Worm (Caenorhabditis elegans) whole organism, young adult: Measurements from ENCODE around the gene Y39B6A.34.
A peak's percentile ranks its signal among the peaks of the same experiment; 100 is the strongest.

Experiments
- B0019.2 ChIP-seq: fragments of 200-800 bp; sonication (Bioruptor generic); conservative IDR thresholded peaks from 2 replicates; pipeline ENCODE4 v1.3.6; 2022; ENCODE audit warnings: missing genetic modification reagents, missing genetic modification characterization, missing compliant biosample characterization
- B0336.3 ChIP-seq: fragments of 200-800 bp; sonication (Bioruptor generic); IDR thresholded peaks from 2 replicates; pipeline ENCODE4 v1.3.6; 2022; ENCODE audit warnings: missing genetic modification characterization, missing compliant biosample characterization
- C06A6.2 ChIP-seq: fragments of 200-800 bp; sonication (Bioruptor generic); conservative IDR thresholded peaks from 2 replicates; pipeline ENCODE4 v1.3.6; 2022; ENCODE audit warnings: missing genetic modification characterization, missing compliant biosample characterization
- D2030.7 ChIP-seq: fragments of 200-800 bp; sonication (Bioruptor generic); IDR thresholded peaks from 2 replicates; pipeline ENCODE4 v1.3.6; 2022; ENCODE audit warnings: missing genetic modification reagents, missing genetic modification characterization, missing compliant biosample characterization
- F22D6.2 ChIP-seq: sonication (generic microtip); optimal IDR thresholded peaks from 2 replicates; lab custom pipeline; 2016; ENCODE audit warnings: mild to moderate bottlenecking, missing genetic modification characterization, missing compliant biosample characterization
- F23B12.7 ChIP-seq: sonication (generic microtip); optimal IDR thresholded peaks from 2 replicates; lab custom pipeline; 2017; ENCODE audit warnings: missing genetic modification characterization, mild to moderate bottlenecking, missing compliant biosample characterization, antibody characterized with exemption, moderate library complexity; ENCODE audit not compliant: insufficient read depth
- F49E8.2 ChIP-seq: sonication (generic microtip); optimal IDR thresholded peaks from 3 replicates; lab custom pipeline; 2017; ENCODE audit warnings: missing genetic modification characterization, mild to moderate bottlenecking, missing compliant biosample characterization, antibody characterized with exemption, moderate library complexity; ENCODE audit not compliant: insufficient read depth
- F52B5.7 ChIP-seq: sonication (generic microtip); optimal IDR thresholded peaks from 2 replicates; lab custom pipeline; 2016; ENCODE audit warnings: mild to moderate bottlenecking, missing genetic modification characterization, missing compliant biosample characterization
- F55B11.4 ChIP-seq: sonication (generic microtip); optimal IDR thresholded peaks from 2 replicates; lab custom pipeline; 2016; ENCODE audit warnings: missing compliant biosample characterization, missing genetic modification characterization, borderline replicate concordance; ENCODE audit not compliant: insufficient read depth
- F57C9.4 ChIP-seq: sonication (generic microtip); optimal IDR thresholded peaks from 2 replicates; lab custom pipeline; 2017; ENCODE audit warnings: mild to moderate bottlenecking, missing genetic modification characterization, missing compliant biosample characterization
- K11D2.4 ChIP-seq: fragments of 200-800 bp; sonication (Bioruptor generic); IDR thresholded peaks from 2 replicates; pipeline ENCODE4 v1.3.6; 2022; ENCODE audit warnings: missing genetic modification reagents, missing genetic modification characterization, missing compliant biosample characterization
- T07F8.4 ChIP-seq: sonication (generic microtip); optimal IDR thresholded peaks from 2 replicates; lab custom pipeline; 2016; ENCODE audit warnings: mild to moderate bottlenecking, missing genetic modification characterization, moderate library complexity, missing compliant biosample characterization
- Y56A3A.18 ChIP-seq: fragments of 200-800 bp; sonication (Bioruptor generic); IDR thresholded peaks from 2 replicates; pipeline ENCODE4 v1.3.6; 2022; ENCODE audit warnings: missing genetic modification reagents, missing genetic modification characterization, missing compliant biosample characterization
- ZK185.1 ChIP-seq: sonication (generic microtip); optimal IDR thresholded peaks from 2 replicates; lab custom pipeline; 2016; ENCODE audit warnings: mild to moderate bottlenecking, missing genetic modification characterization, missing compliant biosample characterization; ENCODE audit not compliant: poor library complexity, severe bottlenecking
- ama-1 ChIP-seq, 3 experiments: fragments of 150-350 bp in 1 of 3; sonication (generic microtip) in 2 of 3; optimal IDR thresholded peaks; 2 replicates each; lab custom pipeline; 2014 to 2018; ENCODE audit warnings: missing biosample characterization in 2 of 3, missing genetic modification characterization in 2 of 3, missing genetic modification reagents in 2 of 3
- aptf-3 ChIP-seq: fragments of 200-800 bp; sonication (Bioruptor generic); IDR thresholded peaks from 2 replicates; pipeline ENCODE4 v1.3.6; 2022; ENCODE audit warnings: missing genetic modification characterization, missing compliant biosample characterization
- athp-1 ChIP-seq: sonication (generic microtip); optimal IDR thresholded peaks from 2 replicates; lab custom pipeline; 2017; ENCODE audit warnings: mild to moderate bottlenecking, missing genetic modification characterization, missing compliant biosample characterization
- attf-3 ChIP-seq: fragments of 200-800 bp; sonication (Bioruptor generic); conservative IDR thresholded peaks from 2 replicates; pipeline ENCODE4 v1.3.6; 2022; ENCODE audit warnings: missing genetic modification reagents, missing genetic modification characterization, missing compliant biosample characterization
- attf-5 ChIP-seq: fragments of 200-800 bp; sonication (Bioruptor generic); optimal IDR thresholded peaks from 2 replicates; lab custom pipeline; 2018; ENCODE audit warnings: mild to moderate bottlenecking, missing genetic modification characterization, missing compliant biosample characterization
- bed-1 ChIP-seq: fragments of 200-800 bp; sonication (Bioruptor generic); IDR thresholded peaks from 2 replicates; pipeline ENCODE4 v1.3.6; 2022; ENCODE audit warnings: missing genetic modification reagents, missing genetic modification characterization, missing compliant biosample characterization
- bed-2 ChIP-seq: fragments of 200-800 bp; sonication (Bioruptor generic); IDR thresholded peaks from 2 replicates; pipeline ENCODE4 v1.3.6; 2022; ENCODE audit warnings: missing genetic modification reagents, missing genetic modification characterization, missing compliant biosample characterization
- ceh-91 ChIP-seq: fragments of 200-800 bp; sonication (Bioruptor generic); IDR thresholded peaks from 2 replicates; pipeline ENCODE4 v1.3.6; 2022; ENCODE audit warnings: missing genetic modification reagents, missing genetic modification characterization, missing compliant biosample characterization
- die-1 ChIP-seq: sonication (generic microtip); optimal IDR thresholded peaks from 2 replicates; lab custom pipeline; 2016; ENCODE audit warnings: missing genotype, mild to moderate bottlenecking, missing genetic modification characterization, missing compliant biosample characterization
- efl-1 ChIP-seq: fragments of 150-350 bp; optimal IDR thresholded peaks from 2 replicates; lab custom pipeline; 2014; ENCODE audit warnings: missing biosample characterization, missing genetic modification reagents, missing genetic modification characterization
- egl-18 ChIP-seq: fragments of 200-800 bp; sonication (Bioruptor generic); IDR thresholded peaks from 2 replicates; pipeline ENCODE4 v1.3.6; 2022; ENCODE audit warnings: missing genetic modification reagents, missing genetic modification characterization, missing compliant biosample characterization
- egrh-3 ChIP-seq: fragments of 200-800 bp; sonication (Bioruptor generic); IDR thresholded peaks from 2 replicates; pipeline ENCODE4 v1.3.6; 2022; ENCODE audit warnings: missing genetic modification reagents, missing genetic modification characterization, missing compliant biosample characterization
- fkh-3 ChIP-seq: sonication (generic microtip); optimal IDR thresholded peaks from 2 replicates; lab custom pipeline; 2016; ENCODE audit warnings: mild to moderate bottlenecking, missing genetic modification characterization, missing compliant biosample characterization
- gei-17 ChIP-seq: fragments of 200-800 bp; sonication (Bioruptor generic); optimal IDR thresholded peaks from 2 replicates; lab custom pipeline; 2018; ENCODE audit warnings: mild to moderate bottlenecking, missing genetic modification characterization, missing compliant biosample characterization
- hmg-20 ChIP-seq: fragments of 200-800 bp; sonication (Bioruptor generic); IDR thresholded peaks from 2 replicates; pipeline ENCODE4 v1.3.6; 2022; ENCODE audit warnings: missing genetic modification reagents, missing genetic modification characterization, missing compliant biosample characterization
- lag-1 ChIP-seq: fragments of 200-800 bp; sonication (Bioruptor generic); IDR thresholded peaks from 2 replicates; pipeline ENCODE4 v1.3.6; 2022; ENCODE audit warnings: missing genetic modification reagents, missing genetic modification characterization, missing compliant biosample characterization
- lin-40 ChIP-seq: sonication (generic microtip); optimal IDR thresholded peaks from 2 replicates; lab custom pipeline; 2016; ENCODE audit warnings: missing genetic modification characterization, mild to moderate bottlenecking, missing compliant biosample characterization, missing genotype, missing genetic modification reagents
- madf-10 ChIP-seq: sonication (generic microtip); optimal IDR thresholded peaks from 2 replicates; lab custom pipeline; 2016; ENCODE audit warnings: mild to moderate bottlenecking, missing genetic modification characterization, missing compliant biosample characterization
- madf-3 ChIP-seq: fragments of 200-800 bp; sonication (Bioruptor generic); IDR thresholded peaks from 2 replicates; pipeline ENCODE4 v1.3.6; 2022; ENCODE audit warnings: missing genetic modification reagents, missing genetic modification characterization, missing compliant biosample characterization
- mcd-1 ChIP-seq: fragments of 200-800 bp; sonication (Bioruptor generic); IDR thresholded peaks from 2 replicates; pipeline ENCODE4 v1.3.6; 2022; ENCODE audit warnings: missing genetic modification reagents, missing genetic modification characterization, missing compliant biosample characterization
- nfya-2 ChIP-seq: fragments of 200-800 bp; sonication (Bioruptor generic); IDR thresholded peaks from 2 replicates; pipeline ENCODE4 v1.3.6; 2022; ENCODE audit warnings: missing genetic modification reagents, missing genetic modification characterization, missing compliant biosample characterization
- nhr-80 ChIP-seq: sonication (generic microtip); optimal IDR thresholded peaks from 2 replicates; lab custom pipeline; 2016; ENCODE audit warnings: missing genetic modification characterization, missing compliant biosample characterization
- rec-8 ChIP-seq, 2 experiments: sonication (generic microtip); optimal IDR thresholded peaks; 2 replicates each; lab custom pipeline; 2016; ENCODE audit warnings: mild to moderate bottlenecking in 2 of 2, missing genetic modification characterization in 2 of 2, missing genetic modification reagents in 2 of 2, missing genotype in 2 of 2, missing biosample characterization in 1 of 2, missing compliant biosample characterization in 1 of 2, moderate library complexity in 1 of 2
- snpc-1.1 ChIP-seq: sonication (generic microtip); optimal IDR thresholded peaks from 2 replicates; lab custom pipeline; 2017; ENCODE audit warnings: missing genetic modification characterization, mild to moderate bottlenecking, missing compliant biosample characterization, antibody characterized with exemption, moderate library complexity, missing genotype, missing genetic modification reagents; ENCODE audit not compliant: insufficient read depth
- snpc-4 ChIP-seq, 5 experiments: fragments of 150-350 bp in 1 of 5; sonication (generic microtip) in 4 of 5; optimal IDR thresholded peaks; 2 replicates each; lab custom pipeline; 2014 to 2018; ENCODE audit warnings: missing genetic modification characterization in 5 of 5, missing biosample characterization in 3 of 5, antibody characterized with exemption in 2 of 5, mild to moderate bottlenecking in 2 of 5, missing compliant biosample characterization in 2 of 5, missing genotype in 2 of 5, moderate library complexity in 2 of 5, missing genetic modification reagents in 1 of 5
- tlf-1 ChIP-seq: fragments of 200-800 bp; sonication (Bioruptor generic); optimal IDR thresholded peaks from 2 replicates; lab custom pipeline; 2018; ENCODE audit warnings: mild to moderate bottlenecking, missing genetic modification characterization, missing compliant biosample characterization
- xnd-1 ChIP-seq: sonication (generic microtip); optimal IDR thresholded peaks from 2 replicates; lab custom pipeline; 2016; ENCODE audit warnings: missing genotype, missing genetic modification reagents, missing genetic modification characterization, missing compliant biosample characterization
- zim-3 ChIP-seq: sonication (generic microtip); optimal IDR thresholded peaks from 2 replicates; lab custom pipeline; 2017; ENCODE audit warnings: mild to moderate bottlenecking, missing genetic modification characterization, moderate library complexity, missing compliant biosample characterization
- ztf-25 ChIP-seq: fragments of 200-800 bp; sonication (Bioruptor generic); IDR thresholded peaks from 2 replicates; pipeline ENCODE4 v1.3.6; 2022; ENCODE audit warnings: missing genetic modification reagents, missing genetic modification characterization, missing compliant biosample characterization
- ztf-28 ChIP-seq: fragments of 200-800 bp; sonication (Bioruptor generic); IDR thresholded peaks from 2 replicates; pipeline ENCODE4 v1.3.6; 2022; ENCODE audit warnings: missing genetic modification reagents, missing genetic modification characterization, missing compliant biosample characterization
- ztf-3 ChIP-seq: fragments of 200-800 bp; sonication (Bioruptor generic); optimal IDR thresholded peaks from 2 replicates; lab custom pipeline; 2018; ENCODE audit warnings: mild to moderate bottlenecking, missing genetic modification characterization, missing compliant biosample characterization

The Y39B6A.34 gene

DNA sequence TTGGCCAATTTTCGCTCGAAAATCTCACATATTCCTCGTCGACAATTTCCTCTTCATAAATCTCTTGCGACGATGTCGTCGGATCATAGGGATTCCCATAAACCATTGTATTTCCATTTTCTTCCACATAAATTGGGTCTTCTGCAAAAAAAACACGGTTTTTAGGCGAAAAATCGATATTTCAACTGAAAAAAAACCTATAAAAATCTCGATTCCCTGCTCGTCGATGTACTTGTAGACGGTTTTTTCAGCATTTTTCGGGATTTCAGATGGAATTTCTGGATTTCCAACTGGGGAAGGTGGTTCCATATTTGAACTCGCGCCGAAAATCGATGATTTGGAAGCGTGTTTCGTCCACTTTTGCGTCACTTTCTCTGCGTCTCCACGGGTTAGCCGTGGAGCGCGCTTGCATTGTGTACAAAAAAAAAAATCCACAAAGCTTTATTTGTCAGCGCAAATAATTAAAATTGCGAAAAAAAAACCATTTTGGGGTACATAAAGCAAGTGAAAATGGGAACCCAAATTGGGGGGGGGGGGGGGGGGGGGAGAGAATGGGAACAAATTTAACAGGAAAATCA lies 33.2 kb upstream of the Y39B6A.34 start, which contains the start of gene Y39B6A.43 (continued):
- TF ChIP-seq snpc-4 (GFP tag; optimal IDR thresholded peaks at IDR 0.05; lab: Kevin White, UChicago), result peak; percentile 80
- TF ChIP-seq snpc-4 (tag; optimal IDR thresholded peaks at IDR 0.05; lab: Kevin White, UChicago), result peak; percentile 63 to 88 (median 84)
- TF ChIP-seq xnd-1 (tag; lab: Kevin White, UChicago), result peak; percentile 79
- TF ChIP-seq attf-5, result peak; percentile 99
- TF ChIP-seq bed-2, result peak; percentile 77
- TF ChIP-seq nfya-2 (GFP tag; lab: Robert Waterston, UW), result 0 out of 2 replicates have a peak, but pooled peaks have one; percentile 51
- no peak for TF ChIP-seq fkh-3 (tag; lab: Kevin White, UChicago)
- no peak for TF ChIP-seq F55B11.4
- TF ChIP-seq nhr-80, result peak; percentile 67
- TF ChIP-seq die-1 (tag; lab: Kevin White, UChicago), result no peak
- peak; percentile 91 for TF ChIP-seq B0019.2
- 0 out of 2 replicates have a peak, but pooled peaks have one; percentile 70 for TF ChIP-seq ztf-25 (GFP tag; lab: Robert Waterston, UW)
- peak; percentile 90 for TF ChIP-seq aptf-3
- peak; percentile 99 for TF ChIP-seq D2030.7 (GFP tag; lab: Robert Waterston, UW)
- TF ChIP-seq ama-1 (optimal IDR thresholded peaks at IDR 0.05; lab: Kevin White, UChicago), result no peak
- TF ChIP-seq ama-1 (GFP tag; optimal IDR thresholded peaks at IDR 0.05; lab: Kevin White, UChicago), result peak in 1 of 2 experiments; percentile 53
- no peak for TF ChIP-seq T07F8.4 (tag; lab: Kevin White, UChicago)
- peak; percentile 97 for TF ChIP-seq F49E8.2
- TF ChIP-seq mcd-1 (GFP tag; lab: Robert Waterston, UW), result peak; percentile 100
- TF ChIP-seq F52B5.7 (tag; lab: Kevin White, UChicago), result peak; percentile 97
- peak; percentile 63 for TF ChIP-seq egrh-3 (GFP tag; lab: Robert Waterston, UW)
- TF ChIP-seq C06A6.2, result peak; percentile 92
- peak; percentile 97 for TF ChIP-seq madf-3
- TF ChIP-seq zim-3 (tag; lab: Kevin White, UChicago), result peak; percentile 94
- TF ChIP-seq F23B12.7 (tag; lab: Kevin White, UChicago), result peak; percentile 91
- peak; percentile 87 for TF ChIP-seq attf-3
- peak; percentile 90 for TF ChIP-seq hmg-20 (GFP tag; lab: Robert Waterston, UW)
- peak; percentile 93 for TF ChIP-seq egl-18 (GFP tag; lab: Robert Waterston, UW)
- TF ChIP-seq tlf-1 (GFP tag; lab: Kevin White, UChicago), result peak; percentile 98
- TF ChIP-seq ceh-91 (GFP tag; lab: Robert Waterston, UW), result peak; percentile 94
- peak; percentile 94 for TF ChIP-seq efl-1
- peak; percentile 81 for TF ChIP-seq gei-17 (GFP tag; lab: Kevin White, UChicago)
- TF ChIP-seq athp-1 (tag; lab: Kevin White, UChicago), result peak; percentile 99
- peak; percentile 88 for TF ChIP-seq F57C9.4 (tag; lab: Kevin White, UChicago)
- TF ChIP-seq F22D6.2 (tag; lab: Kevin White, UChicago), result peak; percentile 81
- 0 out of 2 replicates have a peak, but pooled peaks have one; percentile 50 for TF ChIP-seq lag-1
- TF ChIP-seq rec-8 (tag; optimal IDR thresholded peaks at IDR 0.05; lab: Kevin White, UChicago), result peak in 1 of 2 experiments; percentile 75
- TF ChIP-seq B0336.3 (GFP tag; lab: Robert Waterston, UW), result peak; percentile 97
- peak; percentile 87 for TF ChIP-seq ztf-3 (GFP tag; lab: Kevin White, UChicago)
- peak; percentile 96 for TF ChIP-seq ZK185.1 (tag; lab: Kevin White, UChicago)
- peak; percentile 99 for TF ChIP-seq K11D2.4 (GFP tag; lab: Robert Waterston, UW)
- peak; percentile 94 for TF ChIP-seq Y56A3A.18 (GFP tag; lab: Robert Waterston, UW)
- peak; percentile 96 for TF ChIP-seq ztf-28 (GFP tag; lab: Robert Waterston, UW)
- TF ChIP-seq snpc-1.1 (tag; lab: Kevin White, UChicago), result peak; percentile 64
- peak; percentile 88 for TF ChIP-seq madf-10 (tag; lab: Kevin White, UChicago)
- TF ChIP-seq bed-1 (GFP tag; lab: Robert Waterston, UW), result 0 out of 2 replicates have a peak, but pooled peaks have one; percentile 78
- TF ChIP-seq lin-40, result peak; percentile 96
